Worm (Caenorhabditis elegans) whole organism, L4 larva: ENCODE data around the gene trpl-2.
A peak's percentile ranks its signal among the peaks of the same experiment; 100 is the strongest.

ENCODE experiments used
- D1046.2 ChIP-seq: fragments of 200-800 bp; sonication (Bioruptor generic); IDR thresholded peaks from 2 replicates; pipeline ENCODE4 v1.3.6; 2022; ENCODE audit warnings: missing genetic modification characterization, missing compliant biosample characterization
- F10B5.3 ChIP-seq: sonication (generic microtip); optimal IDR thresholded peaks from 2 replicates; lab custom pipeline; 2016; ENCODE audit warnings: mild to moderate bottlenecking, missing genetic modification characterization, missing compliant biosample characterization
- F37D6.2 ChIP-seq: sonication (generic microtip); optimal IDR thresholded peaks from 2 replicates; lab custom pipeline; 2016; ENCODE audit warnings: mild to moderate bottlenecking, missing genetic modification characterization, missing compliant biosample characterization
- R02D3.7 ChIP-seq: fragments of 150-350 bp; sonication (generic microtip); optimal IDR thresholded peaks from 3 replicates; lab custom pipeline; 2014; ENCODE audit warnings: missing biosample characterization, missing genetic modification characterization
- T20F7.1 ChIP-seq: fragments of 200-800 bp; sonication (Bioruptor generic); optimal IDR thresholded peaks from 2 replicates; lab custom pipeline; 2018; ENCODE audit warnings: mild to moderate bottlenecking, missing genetic modification characterization, missing compliant biosample characterization
- Y48G9A.11 ChIP-seq: fragments of 200-800 bp; sonication (Bioruptor generic); IDR thresholded peaks from 2 replicates; pipeline ENCODE4 v1.3.6; 2022; ENCODE audit warnings: missing genetic modification reagents, missing genetic modification characterization, missing compliant biosample characterization
- Y75B8A.6 ChIP-seq: fragments of 200-800 bp; sonication (Bioruptor generic); IDR thresholded peaks from 2 replicates; pipeline ENCODE4 v1.3.6; 2022; ENCODE audit warnings: missing genetic modification reagents, missing genetic modification characterization, missing compliant biosample characterization
- aly-2 ChIP-seq: sonication (generic microtip); optimal IDR thresholded peaks from 2 replicates; lab custom pipeline; 2018; ENCODE audit warnings: missing biosample characterization, missing genetic modification characterization
- arid-1 ChIP-seq: fragments of 200-800 bp; sonication (Bioruptor generic); conservative IDR thresholded peaks from 2 replicates; pipeline ENCODE4 v1.3.6; 2022; ENCODE audit warnings: missing genetic modification reagents, missing genetic modification characterization, missing compliant biosample characterization
- ceh-20 ChIP-seq: fragments of 200-800 bp; sonication (Bioruptor generic); IDR thresholded peaks from 2 replicates; pipeline ENCODE4 v1.3.6; 2022; ENCODE audit warnings: missing genetic modification reagents, missing genetic modification characterization, missing compliant biosample characterization
- ceh-32 ChIP-seq: sonication (generic microtip); optimal IDR thresholded peaks from 2 replicates; lab custom pipeline; 2016; ENCODE audit warnings: mild to moderate bottlenecking, missing genetic modification characterization, missing compliant biosample characterization; ENCODE audit not compliant: poor library complexity
- cey-2 ChIP-seq: sonication (generic microtip); optimal IDR thresholded peaks from 3 replicates; lab custom pipeline; 2017; ENCODE audit warnings: missing genetic modification characterization, mild to moderate bottlenecking, missing compliant biosample characterization, antibody characterized with exemption, borderline replicate concordance; ENCODE audit not compliant: insufficient read depth
- ctbp-1 ChIP-seq: fragments of 200-800 bp; sonication (Bioruptor generic); IDR thresholded peaks from 2 replicates; pipeline ENCODE4 v1.3.6; 2022; ENCODE audit warnings: missing genetic modification reagents, missing genetic modification characterization, missing compliant biosample characterization
- daf-16 ChIP-seq, 3 experiments: sonication (generic microtip); optimal IDR thresholded peaks; 2 replicates each; lab custom pipeline; 2016 to 2017; ENCODE audit warnings: missing genetic modification characterization in 3 of 3, missing genetic modification reagents in 3 of 3, mild to moderate bottlenecking in 2 of 3, missing compliant biosample characterization in 2 of 3, missing biosample characterization in 1 of 3, moderate library complexity in 1 of 3
- daf-19 ChIP-seq: fragments of 200-800 bp; sonication (Bioruptor generic); conservative IDR thresholded peaks from 2 replicates; pipeline ENCODE4 v1.3.6; 2022; ENCODE audit warnings: missing genetic modification characterization, missing compliant biosample characterization
- dmd-6 ChIP-seq: fragments of 200-800 bp; sonication (Bioruptor generic); IDR thresholded peaks from 2 replicates; pipeline ENCODE4 v1.3.6; 2022; ENCODE audit warnings: missing genetic modification reagents, missing genetic modification characterization, missing compliant biosample characterization
- dmd-8 ChIP-seq: fragments of 200-800 bp; sonication (Bioruptor generic); IDR thresholded peaks from 2 replicates; pipeline ENCODE4 v1.3.6; 2022; ENCODE audit warnings: missing genetic modification characterization, missing compliant biosample characterization
- dmd-9 ChIP-seq: fragments of 200-800 bp; sonication (Bioruptor generic); IDR thresholded peaks from 2 replicates; pipeline ENCODE4 v1.3.6; 2022; ENCODE audit warnings: missing genetic modification reagents, missing genetic modification characterization, missing compliant biosample characterization
- gei-8 ChIP-seq: fragments of 200-800 bp; sonication (Bioruptor generic); optimal IDR thresholded peaks from 2 replicates; lab custom pipeline; 2018; ENCODE audit warnings: mild to moderate bottlenecking, missing genetic modification characterization, missing compliant biosample characterization
- hif-1 ChIP-seq, 2 experiments: sonication (generic microtip); optimal IDR thresholded peaks; 2 replicates each; lab custom pipeline; 2016 to 2017; ENCODE audit warnings: missing compliant biosample characterization in 2 of 2, missing genetic modification characterization in 2 of 2, missing genetic modification reagents in 2 of 2, missing genotype in 2 of 2, mild to moderate bottlenecking in 1 of 2
- hlh-11 ChIP-seq: fragments of 200-800 bp; sonication (Bioruptor generic); optimal IDR thresholded peaks from 2 replicates; lab custom pipeline; 2018; ENCODE audit warnings: mild to moderate bottlenecking, missing genetic modification characterization, missing compliant biosample characterization
- hlh-30 ChIP-seq: sonication (generic microtip); optimal IDR thresholded peaks from 2 replicates; lab custom pipeline; 2017; ENCODE audit warnings: antibody characterized with exemption, mild to moderate bottlenecking, missing genetic modification characterization, missing compliant biosample characterization; ENCODE audit not compliant: insufficient read depth
- hmg-1.1 ChIP-seq: fragments of 200-800 bp; sonication (Bioruptor generic); IDR thresholded peaks from 2 replicates; pipeline ENCODE4 v1.3.6; 2022; ENCODE audit warnings: missing genetic modification reagents, missing genetic modification characterization, missing compliant biosample characterization
- jun-1 ChIP-seq: fragments of 150-350 bp; optimal IDR thresholded peaks from 2 replicates; lab custom pipeline; 2014; ENCODE audit warnings: missing biosample characterization, missing genetic modification reagents, missing genetic modification characterization
- lin-29 ChIP-seq: fragments of 200-800 bp; sonication (Bioruptor generic); IDR thresholded peaks from 2 replicates; pipeline ENCODE4 v1.3.6; 2022; ENCODE audit warnings: missing genetic modification reagents, missing genetic modification characterization, missing compliant biosample characterization
- lin-38 ChIP-seq: fragments of 200-800 bp; sonication (Bioruptor generic); IDR thresholded peaks from 2 replicates; pipeline ENCODE4 v1.3.6; 2022; ENCODE audit warnings: missing genetic modification reagents, missing genetic modification characterization, missing compliant biosample characterization
- madf-9 ChIP-seq: fragments of 200-800 bp; sonication (Bioruptor generic); conservative IDR thresholded peaks from 2 replicates; pipeline ENCODE4 v1.3.6; 2022; ENCODE audit warnings: missing genetic modification reagents, missing genetic modification characterization, missing compliant biosample characterization
- mdl-1 ChIP-seq, 2 experiments: fragments of 150-350 bp in 1 of 2; sonication (generic microtip) in 1 of 2; optimal IDR thresholded peaks; 2 replicates each; lab custom pipeline; 2014 to 2017; ENCODE audit warnings: missing biosample characterization in 2 of 2, missing genetic modification characterization in 2 of 2
- mxl-3 ChIP-seq: fragments of 200-800 bp; sonication (Bioruptor generic); optimal IDR thresholded peaks from 2 replicates; lab custom pipeline; 2018; ENCODE audit warnings: mild to moderate bottlenecking, missing genetic modification characterization, missing compliant biosample characterization
- nhr-11 ChIP-seq: fragments of 150-350 bp; optimal IDR thresholded peaks from 2 replicates; lab custom pipeline; 2014; ENCODE audit warnings: missing biosample characterization, missing genetic modification characterization
- nhr-25 ChIP-seq: sonication (generic microtip); optimal IDR thresholded peaks from 2 replicates; lab custom pipeline; 2017; ENCODE audit warnings: missing genetic modification characterization, mild to moderate bottlenecking, missing compliant biosample characterization, antibody characterized with exemption, moderate library complexity, borderline replicate concordance; ENCODE audit not compliant: insufficient read depth
- nhr-28 ChIP-seq: fragments of 150-350 bp; optimal IDR thresholded peaks from 2 replicates; lab custom pipeline; 2014; ENCODE audit warnings: missing biosample characterization, missing genetic modification characterization
- nhr-48 ChIP-seq: sonication (generic microtip); optimal IDR thresholded peaks from 2 replicates; lab custom pipeline; 2016; ENCODE audit warnings: mild to moderate bottlenecking, missing genetic modification characterization, missing compliant biosample characterization
- nhr-6 ChIP-seq: fragments of 150-350 bp; optimal IDR thresholded peaks from 2 replicates; lab custom pipeline; 2014; ENCODE audit warnings: missing biosample characterization, missing genetic modification characterization
- nhr-76 ChIP-seq: fragments of 150-350 bp; optimal IDR thresholded peaks from 2 replicates; lab custom pipeline; 2014; ENCODE audit warnings: missing biosample characterization, missing genetic modification characterization
- nhr-77 ChIP-seq: fragments of 150-350 bp; optimal IDR thresholded peaks from 2 replicates; lab custom pipeline; 2014; ENCODE audit warnings: missing biosample characterization, missing genetic modification characterization
- pqm-1 ChIP-seq: sonication (generic microtip); optimal IDR thresholded peaks from 2 replicates; lab custom pipeline; 2017; ENCODE audit warnings: missing biosample characterization, missing genetic modification characterization
- sdz-12 ChIP-seq: fragments of 200-800 bp; sonication (Bioruptor generic); optimal IDR thresholded peaks from 2 replicates; lab custom pipeline; 2018; ENCODE audit warnings: mild to moderate bottlenecking, missing genetic modification characterization, missing compliant biosample characterization
- snpc-1.2 ChIP-seq: fragments of 200-800 bp; sonication (Bioruptor generic); IDR thresholded peaks from 2 replicates; pipeline ENCODE4 v1.3.6; 2022; ENCODE audit warnings: missing genetic modification reagents, missing genetic modification characterization, missing compliant biosample characterization
- snpc-4 ChIP-seq: fragments of 150-350 bp; optimal IDR thresholded peaks from 2 replicates; lab custom pipeline; 2014; ENCODE audit warnings: missing biosample characterization, missing genetic modification characterization
- spr-3 ChIP-seq: fragments of 200-800 bp; sonication (Bioruptor generic); optimal IDR thresholded peaks from 2 replicates; lab custom pipeline; 2018; ENCODE audit warnings: mild to moderate bottlenecking, missing genetic modification characterization, missing compliant biosample characterization
- unc-130 ChIP-seq: sonication (generic microtip); optimal IDR thresholded peaks from 2 replicates; lab custom pipeline; 2016; ENCODE audit warnings: missing genetic modification reagents, missing genetic modification characterization, missing compliant biosample characterization
- vab-7 ChIP-seq: fragments of 200-800 bp; sonication (Bioruptor generic); IDR thresholded peaks from 2 replicates; pipeline ENCODE4 v1.3.6; 2022; ENCODE audit warnings: missing genetic modification reagents, missing genetic modification characterization, missing compliant biosample characterization
- zag-1 ChIP-seq: fragments of 150-350 bp; optimal IDR thresholded peaks from 2 replicates; lab custom pipeline; 2014; ENCODE audit warnings: missing biosample characterization, missing genetic modification characterization
- zip-11 ChIP-seq: fragments of 200-800 bp; sonication (Bioruptor generic); IDR thresholded peaks from 2 replicates; pipeline ENCODE4 v1.3.6; 2022; ENCODE audit warnings: missing genetic modification characterization, missing compliant biosample characterization
- zip-2 ChIP-seq: fragments of 150-350 bp; optimal IDR thresholded peaks from 2 replicates; lab custom pipeline; 2014; ENCODE audit warnings: missing biosample characterization, missing genetic modification characterization
- ztf-7 ChIP-seq: fragments of 150-350 bp; optimal IDR thresholded peaks from 2 replicates; lab custom pipeline; 2014; ENCODE audit warnings: missing biosample characterization, missing genetic modification characterization

Gene trpl-2

ce11 chrIV:4294552-4294951 is 31.9 kb upstream of the trpl-2 start, which contains the start of gene F15E6.3 (continued):
- no peak for TF ChIP-seq F37D6.2 (tag; lab: Kevin White, UChicago)
- TF ChIP-seq madf-9, result no peak
- TF ChIP-seq zip-2 (tag; lab: Kevin White, UChicago), result no peak
- no peak for TF ChIP-seq F10B5.3 (tag; lab: Kevin White, UChicago)
- TF ChIP-seq R02D3.7 (tag; lab: Kevin White, UChicago), result no peak
- TF ChIP-seq zip-11, result no peak
- TF ChIP-seq hlh-30 (tag; lab: Kevin White, UChicago), result peak; percentile 78
- peak; percentile 34 for TF ChIP-seq nhr-11
- no peak for TF ChIP-seq ceh-20
- TF ChIP-seq mxl-3, result peak; percentile 29
- peak; percentile 76 for TF ChIP-seq hlh-11
- TF ChIP-seq arid-1 (GFP tag; lab: Robert Waterston, UW), result no peak
- TF ChIP-seq T20F7.1 (GFP tag; lab: Kevin White, UChicago), result no peak
- TF ChIP-seq unc-130 (GFP tag; lab: Kevin White, UChicago), result no peak
- peak; percentile 79 for TF ChIP-seq nhr-48
- TF ChIP-seq ceh-32 (tag; lab: Kevin White, UChicago), result no peak
- TF ChIP-seq jun-1, result no peak
- TF ChIP-seq nhr-77 (tag; lab: Kevin White, UChicago), result no peak
- no peak for TF ChIP-seq daf-19
- no peak for TF ChIP-seq spr-3 (GFP tag; lab: Kevin White, UChicago)
- no peak for TF ChIP-seq cey-2
- TF ChIP-seq aly-2 (tag; lab: Kevin White, UChicago), result no peak
- no peak for TF ChIP-seq hmg-1.1 (GFP tag; lab: Robert Waterston, UW)
- no peak for TF ChIP-seq nhr-6 (tag; lab: Kevin White, UChicago)
- TF ChIP-seq daf-16 (GFP tag; optimal IDR thresholded peaks at IDR 0.05; lab: Kevin White, UChicago), result no peak
- TF ChIP-seq daf-16 (tag; optimal IDR thresholded peaks at IDR 0.05; lab: Kevin White, UChicago), result no peak
- TF ChIP-seq gei-8 (GFP tag; lab: Kevin White, UChicago), result no peak
- TF ChIP-seq nhr-25 (tag; lab: Kevin White, UChicago), result no peak
- no peak for TF ChIP-seq lin-38
- TF ChIP-seq pqm-1 (tag; lab: Kevin White, UChicago), result no peak
- TF ChIP-seq hif-1 (tag; optimal IDR thresholded peaks at IDR 0.05; lab: Kevin White, UChicago), result no peak
- TF ChIP-seq ztf-7 (tag; lab: Kevin White, UChicago), result no peak
- TF ChIP-seq dmd-6, result peak; percentile 74
- TF ChIP-seq sdz-12 (GFP tag; lab: Kevin White, UChicago), result no peak
- TF ChIP-seq mdl-1 (tag; optimal IDR thresholded peaks at IDR 0.05; lab: Kevin White, UChicago), result peak; percentile 32 to 62
- TF ChIP-seq nhr-76 (tag; lab: Kevin White, UChicago), result no peak
- TF ChIP-seq dmd-8 (GFP tag; lab: Robert Waterston, UW), result no peak
- TF ChIP-seq dmd-9 (GFP tag; lab: Robert Waterston, UW), result no peak
- TF ChIP-seq nhr-28 (tag; lab: Kevin White, UChicago), result peak; percentile 82
- no peak for TF ChIP-seq D1046.2 (GFP tag; lab: Robert Waterston, UW)
- no peak for TF ChIP-seq vab-7
- TF ChIP-seq ctbp-1, result no peak
- no peak for TF ChIP-seq lin-29 (GFP tag; lab: Robert Waterston, UW)
- no peak for TF ChIP-seq Y75B8A.6 (GFP tag; lab: Robert Waterston, UW)
- TF ChIP-seq zag-1 (tag; lab: Kevin White, UChicago), result no peak
- TF ChIP-seq snpc-1.2 (GFP tag; lab: Robert Waterston, UW), result no peak
- TF ChIP-seq Y48G9A.11 (GFP tag; lab: Robert Waterston, UW), result no peak
- no peak for TF ChIP-seq snpc-4 (tag; lab: Kevin White, UChicago)
- TF ChIP-seq, all 104 proteins: peak for 14
